Fruit fly (Drosophila melanogaster): Measurements from ENCODE around the gene Fbp1.

Gene Fbp1

dm6 chr3L:14104988-14105387 lies 7.1 kb upstream of the Fbp1 start:
- TF ChIP-seq CG11617 (GFP tag; optimal IDR thresholded peaks at IDR 0.05): no peak
- no peak for TF ChIP-seq CG5204 (GFP tag; optimal IDR thresholded peaks at IDR 0.05)
- no peak for TF ChIP-seq CG1620 (GFP tag; optimal IDR thresholded peaks at IDR 0.05)
- TF ChIP-seq pad (GFP tag; optimal IDR thresholded peaks at IDR 0.05): no peak
- TF ChIP-seq Crg-1 (GFP tag; optimal IDR thresholded peaks at IDR 0.05): no peak
- no peak for TF ChIP-seq Mnt (GFP tag; optimal IDR thresholded peaks at IDR 0.05)
- TF ChIP-seq cic (GFP tag; optimal IDR thresholded peaks at IDR 0.05): no peak
- no peak for TF ChIP-seq kay (GFP tag; ENCODE audit: borderline replicate concordance)
- TF ChIP-seq CG14711 (tag; optimal IDR thresholded peaks at IDR 0.05): no peak
- TF ChIP-seq ovo (GFP tag; optimal IDR thresholded peaks at IDR 0.05): no peak
- TF ChIP-seq toe (GFP tag; optimal IDR thresholded peaks at IDR 0.05): no peak
- no peak for TF ChIP-seq Clk (GFP tag; optimal IDR thresholded peaks at IDR 0.05)
- TF ChIP-seq Hr96 (GFP tag; optimal IDR thresholded peaks at IDR 0.05): no peak
- no peak for TF ChIP-seq cnc (optimal IDR thresholded peaks at IDR 0.05)
- no peak for TF ChIP-seq tj (GFP tag; optimal IDR thresholded peaks at IDR 0.05)
- no peak for TF ChIP-seq CG7101 (tag; optimal IDR thresholded peaks at IDR 0.05)
- no peak for TF ChIP-seq CG7045 (GFP tag; optimal IDR thresholded peaks at IDR 0.05)
- TF ChIP-seq CG33017 (tag; optimal IDR thresholded peaks at IDR 0.05): no peak
- no peak for TF ChIP-seq CG12768 (GFP tag; optimal IDR thresholded peaks at IDR 0.05)

dm6 chr3L:14101421-14102130 lies 3.7 kb upstream of the Fbp1 start:
- TF ChIP-seq CG14711 (tag; optimal IDR thresholded peaks at IDR 0.05): no peak
- no peak for TF ChIP-seq Crg-1 (GFP tag; optimal IDR thresholded peaks at IDR 0.05)

- TF ChIP-seq CG5204 (GFP tag; optimal IDR thresholded peaks at IDR 0.05) (no peak), CG7101 (tag; optimal IDR thresholded peaks at IDR 0.05) (no peak), tj (GFP tag; optimal IDR thresholded peaks at IDR 0.05) (no peak), CG14711 (tag; optimal IDR thresholded peaks at IDR 0.05) (no peak), bab1 (GFP tag; optimal IDR thresholded peaks at IDR 0.05) (no peak), cic (GFP tag; optimal IDR thresholded peaks at IDR 0.05) (no peak), CG11617 (GFP tag; optimal IDR thresholded peaks at IDR 0.05) (no peak), CG12768 (GFP tag; optimal IDR thresholded peaks at IDR 0.05) (no peak), Mnt (GFP tag; optimal IDR thresholded peaks at IDR 0.05) (no peak), CG7045 (GFP tag; optimal IDR thresholded peaks at IDR 0.05) (no peak), CG1620 (GFP tag; optimal IDR thresholded peaks at IDR 0.05) (no peak), CG33017 (tag; optimal IDR thresholded peaks at IDR 0.05) (no peak), Crg-1 (GFP tag; optimal IDR thresholded peaks at IDR 0.05) (no peak), kay (GFP tag; ENCODE audit: borderline replicate concordance) (no peak), cnc (optimal IDR thresholded peaks at IDR 0.05) (no peak), ovo (GFP tag; optimal IDR thresholded peaks at IDR 0.05) (no peak), Hr96 (GFP tag; optimal IDR thresholded peaks at IDR 0.05) (no peak), toe (GFP tag; optimal IDR thresholded peaks at IDR 0.05) (no peak)
These were observed 2.2 kb upstream of the Fbp1 start for dm6 chr3L:14100058-14100457.

dm6 chr3L:14089516-14089915 lies 8.3 kb downstream of the Fbp1 start:
- no peak for TF ChIP-seq CG5204 (GFP tag; optimal IDR thresholded peaks at IDR 0.05)
- TF ChIP-seq CG7045 (GFP tag; optimal IDR thresholded peaks at IDR 0.05): no peak
- no peak for TF ChIP-seq CG7101 (tag; optimal IDR thresholded peaks at IDR 0.05)
- no peak for TF ChIP-seq CG33017 (tag; optimal IDR thresholded peaks at IDR 0.05)
- no peak for TF ChIP-seq Mnt (GFP tag; optimal IDR thresholded peaks at IDR 0.05)
- TF ChIP-seq bab1 (GFP tag; optimal IDR thresholded peaks at IDR 0.05): no peak
- TF ChIP-seq pad (GFP tag; optimal IDR thresholded peaks at IDR 0.05): no peak
- no peak for TF ChIP-seq cic (GFP tag; optimal IDR thresholded peaks at IDR 0.05)
- TF ChIP-seq tj (GFP tag; optimal IDR thresholded peaks at IDR 0.05): no peak
- no peak for TF ChIP-seq CG11617 (GFP tag; optimal IDR thresholded peaks at IDR 0.05)
- no peak for TF ChIP-seq CG14711 (tag; optimal IDR thresholded peaks at IDR 0.05)

dm6 chr3L:14089010-14089409 lies 8.8 kb downstream of the Fbp1 start:
- TF ChIP-seq CG12768 (GFP tag; optimal IDR thresholded peaks at IDR 0.05) (no peak), CG33017 (tag; optimal IDR thresholded peaks at IDR 0.05) (no peak), tj (GFP tag; optimal IDR thresholded peaks at IDR 0.05) (no peak)

dm6 chr3L:14086225-14086624 lies 11.6 kb downstream of the Fbp1 start:
- TF ChIP-seq cnc (optimal IDR thresholded peaks at IDR 0.05) (no peak), pad (GFP tag; optimal IDR thresholded peaks at IDR 0.05) (no peak), CG7045 (GFP tag; optimal IDR thresholded peaks at IDR 0.05) (no peak), tj (GFP tag; optimal IDR thresholded peaks at IDR 0.05) (no peak), Crg-1 (GFP tag; optimal IDR thresholded peaks at IDR 0.05) (no peak), CG14711 (tag; optimal IDR thresholded peaks at IDR 0.05) (no peak), CG12768 (GFP tag; optimal IDR thresholded peaks at IDR 0.05) (no peak), Mnt (GFP tag; optimal IDR thresholded peaks at IDR 0.05) (no peak), kay (GFP tag; ENCODE audit: borderline replicate concordance) (no peak), Clk (GFP tag; optimal IDR thresholded peaks at IDR 0.05) (no peak), CG33017 (tag; optimal IDR thresholded peaks at IDR 0.05) (no peak), toe (GFP tag; optimal IDR thresholded peaks at IDR 0.05) (no peak), CG1620 (GFP tag; optimal IDR thresholded peaks at IDR 0.05) (no peak), CG5204 (GFP tag; optimal IDR thresholded peaks at IDR 0.05) (no peak), Hr96 (GFP tag; optimal IDR thresholded peaks at IDR 0.05) (no peak), ovo (GFP tag; optimal IDR thresholded peaks at IDR 0.05) (no peak), CG7101 (tag; optimal IDR thresholded peaks at IDR 0.05) (no peak), CG11617 (GFP tag; optimal IDR thresholded peaks at IDR 0.05) (no peak), bab1 (GFP tag; optimal IDR thresholded peaks at IDR 0.05) (no peak), cic (GFP tag; optimal IDR thresholded peaks at IDR 0.05) (no peak)

Measured in whole organism, adult.